Worm (Caenorhabditis elegans): ENCODE data around the gene mxl-2.

ce11 chrIII:178126-178525 is 9.8 kb downstream of the mxl-2 start:
- TF ChIP-seq cog-1 (tag; optimal IDR thresholded peaks at IDR 0.05) (no peak), med-1 (GFP tag; optimal IDR thresholded peaks at IDR 0.05; ENCODE audit: insufficient read depth) (no peak)

Data from whole organism, midembryonic.